Worm (Caenorhabditis elegans): ENCODE data around the gene nlp-26.
A peak's percentile ranks its signal among the peaks of the same experiment; 100 is the strongest.

nlp-26 gene

ce11 chrV:19611675-19612345 lies 1.5 kb upstream of the nlp-26 start (continued):
- TF ChIP-seq dox-1 (GFP tag; IDR thresholded peaks at IDR 0.05) (peak; percentile 68), dpff-1 (tag; optimal IDR thresholded peaks at IDR 0.05) (no peak), ceh-40 (GFP tag; IDR thresholded peaks at IDR 0.05) (no peak), mcd-1 (GFP tag; IDR thresholded peaks at IDR 0.05) (0 out of 2 replicates have a peak, but pooled peaks have one; percentile 11), F22D6.2 (tag; optimal IDR thresholded peaks at IDR 0.05) (no peak), K12H6.12 (tag; optimal IDR thresholded peaks at IDR 0.05) (no peak), F55B11.4 (tag; optimal IDR thresholded peaks at IDR 0.05; ENCODE audit: borderline replicate concordance, insufficient read depth) (no peak), sptf-2 (GFP tag; optimal IDR thresholded peaks at IDR 0.05) (no peak), bed-2 (GFP tag; IDR thresholded peaks at IDR 0.05) (no peak), snpc-1.3 (tag; optimal IDR thresholded peaks at IDR 0.05; ENCODE audit: insufficient read depth) (no peak), pbrm-1 (GFP tag; IDR thresholded peaks at IDR 0.05) (no peak), mes-4 (tag; optimal IDR thresholded peaks at IDR 0.05) (no peak), nhr-90 (tag; optimal IDR thresholded peaks at IDR 0.05) (no peak), lir-1 (GFP tag; conservative IDR thresholded peaks at IDR 0.05) (no peak), K11D2.4 (GFP tag; IDR thresholded peaks at IDR 0.05) (0 out of 2 replicates have a peak, but pooled peaks have one; percentile 40), let-526 (GFP tag; IDR thresholded peaks at IDR 0.05) (no peak), fkh-3 (tag; optimal IDR thresholded peaks at IDR 0.05) (no peak), C17E4.6 (GFP tag; IDR thresholded peaks at IDR 0.05) (no peak), T07F8.4 (tag; optimal IDR thresholded peaks at IDR 0.05) (no peak), F57C9.4 (tag; optimal IDR thresholded peaks at IDR 0.05) (no peak), Y53F4B.3 (GFP tag; IDR thresholded peaks at IDR 0.05) (no peak), nhr-120 (GFP tag; IDR thresholded peaks at IDR 0.05) (0 out of 2 replicates have a peak, but pooled peaks have one; percentile 57), mxl-1 (tag; optimal IDR thresholded peaks at IDR 0.05) (no peak), F39B2.1 (GFP tag; IDR thresholded peaks at IDR 0.05) (no peak), madf-8 (GFP tag; conservative IDR thresholded peaks at IDR 0.05) (no peak), C06A6.2 (GFP tag; conservative IDR thresholded peaks at IDR 0.05) (no peak), nfyb-1 (GFP tag; IDR thresholded peaks at IDR 0.05) (0 out of 2 replicates have a peak, but pooled peaks have one; percentile 35), ztf-18 (tag; optimal IDR thresholded peaks at IDR 0.05) (no peak), F33H1.4 (GFP tag; IDR thresholded peaks at IDR 0.05) (no peak), mel-28 (tag; optimal IDR thresholded peaks at IDR 0.05; ENCODE audit: borderline replicate concordance) (no peak), athp-1 (tag; optimal IDR thresholded peaks at IDR 0.05) (no peak), nfya-1 (tag; optimal IDR thresholded peaks at IDR 0.05; ENCODE audit: borderline replicate concordance, insufficient read depth) (no peak), Y95B8A.8 (GFP tag; IDR thresholded peaks at IDR 0.05) (no peak), T26A5.8 (tag; optimal IDR thresholded peaks at IDR 0.05) (no peak), lsy-27 (tag; optimal IDR thresholded peaks at IDR 0.05; ENCODE audit: borderline replicate concordance, insufficient read depth) (no peak), unc-62 (GFP tag; optimal IDR thresholded peaks at IDR 0.05) (no peak), die-1 (tag; optimal IDR thresholded peaks at IDR 0.05) (no peak), madf-10 (tag; optimal IDR thresholded peaks at IDR 0.05) (no peak), F49E8.2 (tag; optimal IDR thresholded peaks at IDR 0.05; ENCODE audit: insufficient read depth) (no peak), F52B5.7 (tag; optimal IDR thresholded peaks at IDR 0.05) (no peak), ztf-6 (GFP tag; IDR thresholded peaks at IDR 0.05) (peak; percentile 53; the same call in 1 of the 2 replicates), zfh-2 (GFP tag; conservative IDR thresholded peaks at IDR 0.05) (peak; percentile 67), nfya-2 (GFP tag; IDR thresholded peaks at IDR 0.05) (no peak), bed-1 (GFP tag; IDR thresholded peaks at IDR 0.05) (no peak), nhr-27 (tag; optimal IDR thresholded peaks at IDR 0.05) (no peak), lag-1 (GFP tag; IDR thresholded peaks at IDR 0.05) (no peak), attf-6 (GFP tag; IDR thresholded peaks at IDR 0.05) (no peak), lin-35 (GFP tag; optimal IDR thresholded peaks at IDR 0.05) (no peak)

Data from whole organism, young adult.